Fruit fly (Drosophila melanogaster) whole organism, embryonic: ENCODE results near the gene Ogdh.

Source experiments
- BEAF-32 ChIP-seq: fragments of 200-800 bp; sonication (Bioruptor generic); optimal IDR thresholded peaks from 3 replicates; lab custom pipeline; 2017; ENCODE audit warnings: missing biosample characterization, missing genetic modification characterization, mild to moderate bottlenecking, moderate library complexity, missing genetic modification reagents
- Bdp1 ChIP-seq: fragments of 200-800 bp; sonication (Bioruptor generic); optimal IDR thresholded peaks from 3 replicates; lab custom pipeline; 2016; ENCODE audit warnings: missing biosample characterization, missing genetic modification characterization
- CG10654 ChIP-seq: fragments of 200-800 bp; sonication (Bioruptor generic); optimal IDR thresholded peaks from 2 replicates; lab custom pipeline; 2016; ENCODE audit warnings: missing biosample characterization, missing genetic modification characterization
- CG11085 ChIP-seq: fragments of 200-800 bp; sonication (Bioruptor generic); IDR thresholded peaks from 2 replicates; pipeline ENCODE4 v1.3.6; 2022; ENCODE audit warnings: missing biosample characterization, missing genetic modification characterization
- CG12071 ChIP-seq: fragments of 200-800 bp; sonication (Bioruptor generic); optimal IDR thresholded peaks from 3 replicates; lab custom pipeline; 2018; ENCODE audit warnings: missing biosample characterization, mild to moderate bottlenecking, missing genetic modification characterization
- CG13287 ChIP-seq: fragments of 200-800 bp; sonication (Bioruptor generic); IDR thresholded peaks from 2 replicates; pipeline ENCODE4 v1.3.6; 2022; ENCODE audit warnings: missing biosample characterization, missing genetic modification characterization; ENCODE audit not compliant: partially characterized antibody
- CG17328 ChIP-seq: fragments of 200-800 bp; sonication (Bioruptor generic); IDR thresholded peaks from 2 replicates; pipeline ENCODE4 v1.3.6; 2022; ENCODE audit warnings: missing biosample characterization, missing genetic modification characterization
- CG17568 ChIP-seq: fragments of 200-800 bp; sonication (Bioruptor generic); optimal IDR thresholded peaks from 2 replicates; lab custom pipeline; 2018; ENCODE audit warnings: missing biosample characterization, mild to moderate bottlenecking, missing genetic modification characterization, moderate library complexity
- CG31224 ChIP-seq: fragments of 200-800 bp; sonication (Bioruptor generic); IDR thresholded peaks from 2 replicates; pipeline ENCODE4 v1.3.6; 2022; ENCODE audit warnings: missing biosample characterization, missing genetic modification characterization
- CG32532 ChIP-seq: fragments of 200-800 bp; sonication (Bioruptor generic); IDR thresholded peaks from 2 replicates; pipeline ENCODE4 v1.3.6; 2022; ENCODE audit warnings: missing biosample characterization, missing genetic modification characterization
- CG34422 ChIP-seq: fragments of 200-800 bp; sonication (Bioruptor generic); IDR thresholded peaks from 3 replicates; pipeline ENCODE4 v1.3.6; 2022; ENCODE audit warnings: missing biosample characterization, missing genetic modification characterization
- CG3726 ChIP-seq: fragments of 200-800 bp; sonication (Bioruptor generic); IDR thresholded peaks from 3 replicates; pipeline ENCODE4, ENCODE4 v1.3.6; 2022; ENCODE audit warnings: missing biosample characterization, missing genetic modification characterization
- CG3838 ChIP-seq: fragments of 200-800 bp; sonication (Bioruptor generic); optimal IDR thresholded peaks from 3 replicates; lab custom pipeline; 2016; ENCODE audit warnings: missing biosample characterization, missing genetic modification characterization
- CG4404 ChIP-seq: fragments of 200-800 bp; sonication (Bioruptor generic); IDR thresholded peaks from 2 replicates; pipeline ENCODE4 v1.3.6; 2022; ENCODE audit warnings: missing biosample characterization, missing genetic modification characterization
- CG6254 ChIP-seq: fragments of 200-800 bp; sonication (Bioruptor generic); optimal IDR thresholded peaks from 3 replicates; lab custom pipeline; 2017; ENCODE audit warnings: mild to moderate bottlenecking, missing biosample characterization, missing genetic modification reagents, missing genetic modification characterization
- CG6854 ChIP-seq: fragments of 200-800 bp; sonication (Bioruptor generic); optimal IDR thresholded peaks from 3 replicates; lab custom pipeline; 2017; ENCODE audit warnings: missing biosample characterization, mild to moderate bottlenecking, missing genetic modification characterization
- CG7928 ChIP-seq: fragments of 200-800 bp; sonication (Bioruptor generic); optimal IDR thresholded peaks from 2 replicates; lab custom pipeline; 2017; ENCODE audit warnings: missing biosample characterization, mild to moderate bottlenecking, missing genetic modification characterization
- CG8290 ChIP-seq, 3 experiments: fragments of 200-800 bp; sonication (Bioruptor generic); optimal IDR thresholded peaks; 2 replicates each; lab custom pipeline; 2016 to 2019; ENCODE audit warnings: missing biosample characterization in 3 of 3, missing genetic modification characterization in 3 of 3, mild to moderate bottlenecking in 2 of 3, moderate library complexity in 1 of 3
- CG9876 ChIP-seq: fragments of 200-800 bp; sonication (Bioruptor generic); optimal IDR thresholded peaks from 2 replicates; lab custom pipeline; 2016; ENCODE audit warnings: missing biosample characterization, missing genetic modification characterization
- Camta ChIP-seq: fragments of 200-800 bp; sonication (Bioruptor generic); optimal IDR thresholded peaks from 2 replicates; lab custom pipeline; 2016; ENCODE audit warnings: missing biosample characterization, missing genetic modification characterization
- Dad ChIP-seq: fragments of 200-800 bp; sonication (Bioruptor generic); optimal IDR thresholded peaks from 3 replicates; lab custom pipeline; 2016; ENCODE audit warnings: missing biosample characterization, missing genetic modification characterization
- E2f1 ChIP-seq: fragments of 200-800 bp; sonication (Bioruptor generic); IDR thresholded peaks from 2 replicates; pipeline ENCODE4 v1.3.6; 2022; ENCODE audit warnings: missing biosample characterization, missing genetic modification characterization
- Fer3 ChIP-seq: fragments of 200-800 bp; sonication (Bioruptor generic); optimal IDR thresholded peaks from 2 replicates; lab custom pipeline; 2018; ENCODE audit warnings: missing biosample characterization, mild to moderate bottlenecking, missing genetic modification characterization, moderate library complexity
- Hmr ChIP-seq: fragments of 200-800 bp; sonication (Bioruptor generic); optimal IDR thresholded peaks from 3 replicates; lab custom pipeline; 2017; ENCODE audit warnings: mild to moderate bottlenecking, missing biosample characterization, missing genetic modification reagents, missing genetic modification characterization
- Kr ChIP-seq: fragments of 200-800 bp; sonication (Bioruptor generic); optimal IDR thresholded peaks from 2 replicates; lab custom pipeline; 2017; ENCODE audit warnings: missing biosample characterization, mild to moderate bottlenecking, missing genetic modification characterization
- MBD-R2 ChIP-seq: fragments of 200-800 bp; sonication (Bioruptor generic); IDR thresholded peaks from 2 replicates; pipeline ENCODE4 v1.3.6; 2022; ENCODE audit warnings: missing biosample characterization, missing genetic modification characterization
- Sin3A ChIP-seq: fragments of >200 bp; optimal IDR thresholded peaks from 2 replicates; lab custom pipeline; 2018
- Spps ChIP-seq: fragments of 200-800 bp; sonication (Bioruptor generic); optimal IDR thresholded peaks from 2 replicates; lab custom pipeline; 2018; ENCODE audit warnings: missing biosample characterization, mild to moderate bottlenecking, missing genetic modification characterization
- Xbp1 ChIP-seq: fragments of 200-800 bp; sonication (Bioruptor generic); optimal IDR thresholded peaks from 3 replicates; lab custom pipeline; 2016; ENCODE audit warnings: missing biosample characterization, mild to moderate bottlenecking, missing genetic modification characterization
- ac ChIP-seq: fragments of 200-800 bp; sonication (Bioruptor generic); optimal IDR thresholded peaks from 3 replicates; lab custom pipeline; 2017; ENCODE audit warnings: missing biosample characterization, mild to moderate bottlenecking, missing genetic modification characterization
- amos ChIP-seq: fragments of 200-800 bp; sonication (Bioruptor generic); IDR thresholded peaks from 2 replicates; pipeline ENCODE4 v1.3.6; 2022; ENCODE audit warnings: missing biosample characterization, missing genetic modification characterization; ENCODE audit not compliant: partially characterized antibody
- bowl ChIP-seq: fragments of 200-800 bp; sonication (Bioruptor generic); IDR thresholded peaks from 2 replicates; pipeline ENCODE4 v1.3.6; 2022; ENCODE audit warnings: missing biosample characterization, missing genetic modification characterization
- cato ChIP-seq: fragments of 200-800 bp; sonication (Bioruptor generic); optimal IDR thresholded peaks from 2 replicates; lab custom pipeline; 2016; ENCODE audit warnings: missing biosample characterization, missing genetic modification characterization, borderline replicate concordance
- chn ChIP-seq: fragments of 200-800 bp; sonication (Bioruptor generic); optimal IDR thresholded peaks from 2 replicates; lab custom pipeline; 2016; ENCODE audit warnings: missing biosample characterization, missing genetic modification characterization
- ems ChIP-seq: fragments of 200-800 bp; sonication (Bioruptor generic); optimal IDR thresholded peaks from 3 replicates; lab custom pipeline; 2016; ENCODE audit warnings: missing biosample characterization, missing genetic modification characterization
- exex ChIP-seq: fragments of 200-800 bp; sonication (Bioruptor generic); optimal IDR thresholded peaks from 4 replicates; lab custom pipeline; 2018; ENCODE audit warnings: missing biosample characterization, mild to moderate bottlenecking, missing genetic modification characterization, moderate library complexity
- mam ChIP-seq: fragments of 200-800 bp; sonication (Bioruptor generic); optimal IDR thresholded peaks from 3 replicates; lab custom pipeline; 2016; ENCODE audit warnings: missing biosample characterization, missing genetic modification characterization
- nerfin-2 ChIP-seq: fragments of 200-800 bp; sonication (Bioruptor generic); IDR thresholded peaks from 2 replicates; pipeline ENCODE4 v1.3.6; 2022; ENCODE audit warnings: missing biosample characterization, missing genetic modification characterization; ENCODE audit not compliant: partially characterized antibody
- pnt ChIP-seq: fragments of 200-800 bp; sonication (Bioruptor generic); optimal IDR thresholded peaks from 3 replicates; lab custom pipeline; 2016; ENCODE audit warnings: missing biosample characterization, missing genetic modification characterization
- rib ChIP-seq: fragments of 200-800 bp; sonication (Bioruptor generic); IDR thresholded peaks from 2 replicates; pipeline ENCODE4 v1.3.6; 2022; ENCODE audit warnings: missing biosample characterization, missing genetic modification characterization
- salm ChIP-seq: fragments of 200-800 bp; sonication (Bioruptor generic); optimal IDR thresholded peaks from 2 replicates; lab custom pipeline; 2018; ENCODE audit warnings: missing biosample characterization, mild to moderate bottlenecking, missing genetic modification characterization
- sqz ChIP-seq: fragments of 200-800 bp; sonication (Bioruptor generic); optimal IDR thresholded peaks from 3 replicates; lab custom pipeline; 2018; ENCODE audit warnings: missing biosample characterization, mild to moderate bottlenecking, missing genetic modification characterization
- sr ChIP-seq: fragments of 200-800 bp; sonication (Bioruptor generic); IDR thresholded peaks from 3 replicates; pipeline ENCODE4 v1.3.6; 2022; ENCODE audit warnings: missing biosample characterization, missing genetic modification characterization
- ssp ChIP-seq: fragments of 200-800 bp; sonication (Bioruptor generic); IDR thresholded peaks from 2 replicates; pipeline ENCODE4 v1.3.6; 2022; ENCODE audit warnings: missing biosample characterization, missing genetic modification characterization
- sug ChIP-seq: fragments of 200-800 bp; optimal IDR thresholded peaks from 2 replicates; lab custom pipeline; 2019; ENCODE audit warnings: missing biosample characterization, mild to moderate bottlenecking, missing genetic modification characterization, moderate library complexity
- tin ChIP-seq: fragments of 200-800 bp; sonication (Bioruptor generic); optimal IDR thresholded peaks from 3 replicates; lab custom pipeline; 2016; ENCODE audit warnings: missing biosample characterization, missing genetic modification characterization
- toy ChIP-seq: fragments of 200-800 bp; sonication (Bioruptor generic); IDR thresholded peaks from 2 replicates; pipeline ENCODE4 v1.3.6; 2022; ENCODE audit warnings: missing biosample characterization, missing genetic modification characterization
- ttk ChIP-seq: fragments of 200-800 bp; sonication (Bioruptor generic); IDR thresholded peaks from 2 replicates; pipeline ENCODE4 v2.1.2; 2022; ENCODE audit warnings: missing biosample characterization, missing genetic modification characterization
- tup ChIP-seq: fragments of 200-800 bp; sonication (Bioruptor generic); optimal IDR thresholded peaks from 2 replicates; lab custom pipeline; 2016; ENCODE audit warnings: missing biosample characterization, mild to moderate bottlenecking, missing genetic modification characterization, moderate library complexity

Gene Ogdh

DNA sequence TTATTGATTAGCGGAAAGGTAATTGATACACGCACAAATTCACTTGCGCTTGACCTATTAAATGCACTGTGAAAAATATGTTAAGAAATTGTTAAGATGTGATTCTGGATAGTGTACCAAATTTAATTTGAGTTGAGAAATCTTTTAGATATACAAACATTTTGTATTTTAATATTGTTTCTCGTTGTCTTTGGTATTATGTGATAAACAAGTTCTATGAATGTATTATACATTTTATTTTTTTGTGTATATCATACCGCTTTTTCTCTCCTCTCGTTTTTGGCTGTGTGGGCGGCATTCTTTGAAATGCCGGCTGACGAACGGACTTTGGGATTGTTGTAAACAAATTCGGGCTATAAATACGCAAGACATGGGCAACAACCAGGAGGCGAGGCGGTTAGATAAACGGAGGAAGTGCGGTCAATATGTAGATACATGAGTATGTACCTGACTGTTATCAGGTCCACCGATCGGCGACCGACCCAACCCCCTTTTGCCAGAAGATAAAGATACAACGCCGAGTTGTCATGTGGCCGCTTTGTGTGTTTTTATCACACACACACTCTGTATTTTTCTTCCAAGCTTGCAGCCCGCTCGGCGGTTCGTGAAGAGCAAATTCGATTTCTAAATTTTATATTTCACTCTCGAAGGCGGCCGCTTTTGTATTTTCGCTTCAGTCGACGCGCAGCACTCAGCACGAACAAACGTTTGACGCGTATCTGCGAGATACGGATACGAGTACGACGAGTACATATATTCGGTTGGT is 2.3 kb downstream of the Ogdh start (continued):
- TF ChIP-seq Camta (GFP tag; lab: Kevin White, UChicago), result peak; percentile 57
- no peak for TF ChIP-seq bowl (GFP tag; lab: Robert Waterston, UW)
- TF ChIP-seq CG17568, result peak; percentile 48
- no peak for TF ChIP-seq nerfin-2 (GFP tag; lab: Robert Waterston, UW)
- TF ChIP-seq CG17328, result peak; percentile 61; the same call in 1 of the 2 replicates
- peak; percentile 46; the same call in 1 of the 2 replicates for TF ChIP-seq ssp (GFP tag; lab: Robert Waterston, UW)
- TF ChIP-seq CG13287, result 0 out of 2 replicates have a peak, but pooled peaks have one; percentile 55
- TF ChIP-seq Fer3, result peak; percentile 56
- TF ChIP-seq CG32532 (GFP tag; lab: Robert Waterston, UW), result peak; percentile 81
- TF ChIP-seq Kr (GFP tag; lab: Kevin White, UChicago), result no peak
- peak; percentile 59 for TF ChIP-seq sug
- peak; percentile 28 for TF ChIP-seq cato (GFP tag; lab: Kevin White, UChicago)
- TF ChIP-seq Xbp1 (GFP tag; lab: Kevin White, UChicago), result peak; percentile 63
- TF ChIP-seq CG34422 (GFP tag; lab: Robert Waterston, UW), result peak; percentile 73
- no peak for TF ChIP-seq Sin3A (lab: Kevin White, UChicago)
- TF ChIP-seq CG31224 (GFP tag; lab: Robert Waterston, UW), result peak; percentile 54
- peak; percentile 51 for TF ChIP-seq Hmr (GFP tag; lab: Kevin White, UChicago)
- TF ChIP-seq ems, result peak; percentile 23
- TF ChIP-seq CG6854 (GFP tag; lab: Kevin White, UChicago), result no peak
- no peak for TF ChIP-seq exex (tag; lab: Kevin White, UChicago)
- peak; percentile 32 for TF ChIP-seq chn
- TF ChIP-seq CG8290 (GFP tag; optimal IDR thresholded peaks at IDR 0.05; lab: Kevin White, UChicago), result no peak
- TF ChIP-seq CG8290 (tag; optimal IDR thresholded peaks at IDR 0.05; lab: Kevin White, UChicago), result peak in 1 of 2 experiments; percentile 36
- TF ChIP-seq Spps, result peak; percentile 14
- peak; percentile 15 for TF ChIP-seq CG10654 (GFP tag; lab: Kevin White, UChicago)
- TF ChIP-seq CG11085 (GFP tag; lab: Robert Waterston, UW), result peak; percentile 53; the same call in 1 of the 2 replicates
- TF ChIP-seq Dad (GFP tag; lab: Kevin White, UChicago), result no peak
- peak; percentile 18 for TF ChIP-seq CG3838 (GFP tag; lab: Kevin White, UChicago)
- TF ChIP-seq sqz (GFP tag; lab: Kevin White, UChicago), result no peak
- peak; percentile 72 for TF ChIP-seq E2f1 (GFP tag; lab: Robert Waterston, UW)
- TF ChIP-seq CG6254 (GFP tag; lab: Kevin White, UChicago), result no peak
- TF ChIP-seq CG4404 (GFP tag; lab: Robert Waterston, UW), result no peak
- TF ChIP-seq ac (GFP tag; lab: Kevin White, UChicago), result no peak
- no peak for TF ChIP-seq toy (GFP tag; lab: Robert Waterston, UW)
- peak; percentile 1 for TF ChIP-seq tin (GFP tag; lab: Kevin White, UChicago)
- peak; percentile 62 for TF ChIP-seq mam (GFP tag; lab: Kevin White, UChicago)
- TF ChIP-seq sr (GFP tag; lab: Robert Waterston, UW), result peak; percentile 85
- peak; percentile 72 for TF ChIP-seq rib (GFP tag; lab: Robert Waterston, UW)
- no peak for TF ChIP-seq CG9876
- peak; percentile 3 for TF ChIP-seq pnt
- no peak; the same call in 1 of the 2 replicates for TF ChIP-seq ttk (GFP tag; lab: Robert Waterston, UW)
- peak; percentile 21 for TF ChIP-seq Bdp1 (GFP tag; lab: Kevin White, UChicago)
- TF ChIP-seq MBD-R2 (GFP tag; lab: Robert Waterston, UW), result peak; percentile 32; the same call in 1 of the 2 replicates
- no peak for TF ChIP-seq amos (GFP tag; lab: Robert Waterston, UW)
- peak; percentile 44 for TF ChIP-seq CG12071 (GFP tag; lab: Kevin White, UChicago)
- TF ChIP-seq BEAF-32 (GFP tag; lab: Kevin White, UChicago), result no peak
- TF ChIP-seq salm (tag; lab: Kevin White, UChicago), result peak; percentile 49
- TF ChIP-seq CG3726 (GFP tag; lab: Robert Waterston, UW), result no peak
- TF ChIP-seq tup (GFP tag; lab: Kevin White, UChicago), result no peak
- no peak for TF ChIP-seq CG7928 (GFP tag; lab: Kevin White, UChicago)
